Worm (Caenorhabditis elegans): Measurements from ENCODE around the gene cul-3.

DNA sequence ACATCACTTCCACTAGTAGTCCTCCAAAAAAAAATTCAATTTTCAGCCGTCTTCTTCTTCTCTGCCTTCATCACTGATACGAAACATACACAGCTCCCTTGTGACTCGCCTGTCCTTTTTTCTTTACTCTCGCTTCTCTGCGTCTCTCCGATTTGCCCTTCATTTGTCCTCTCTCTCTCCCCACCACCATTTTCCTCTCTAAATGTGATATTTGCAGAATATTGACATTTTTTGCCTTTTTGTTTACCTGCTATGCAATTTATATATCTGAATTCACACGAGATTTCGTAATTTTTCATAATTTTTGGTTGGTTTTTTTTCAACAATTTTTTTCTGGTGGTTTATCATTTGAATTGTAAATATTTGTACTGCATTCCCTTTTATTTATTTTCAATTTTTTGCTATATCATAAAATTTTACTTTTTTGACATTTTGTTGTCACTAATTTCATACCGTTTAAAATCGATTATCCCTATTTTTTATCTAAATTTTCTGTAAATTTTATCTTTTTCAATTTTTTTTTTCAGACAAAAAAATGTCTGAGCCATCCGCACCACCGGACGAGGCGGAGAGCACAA lies 26.7 kb downstream of the cul-3 start, which contains the start of gene lec-12:
- TF ChIP-seq ZK546.5 (tag; optimal IDR thresholded peaks at IDR 0.05) (no peak), snpc-4 (tag; optimal IDR thresholded peaks at IDR 0.05) (no peak), fos-1 (tag; optimal IDR thresholded peaks at IDR 0.05) (no peak), lin-15B (tag; optimal IDR thresholded peaks at IDR 0.05) (no peak)

Data from whole organism, L4 larva.